Fruit fly (Drosophila melanogaster) whole organism, prepupa: ENCODE measurements around the gene CG14143.
A peak's percentile ranks its signal among the peaks of the same experiment; 100 is the strongest.

Source experiments
- Blimp-1 ChIP-seq: fragments of 200-800 bp; sonication (Bioruptor generic); optimal IDR thresholded peaks from 3 replicates; lab custom pipeline; 2017; ENCODE audit warnings: missing biosample characterization, missing genetic modification characterization, mild to moderate bottlenecking, moderate library complexity, missing genetic modification reagents
- CG10669 ChIP-seq: fragments of 200-800 bp; sonication (Bioruptor generic); optimal IDR thresholded peaks from 3 replicates; lab custom pipeline; 2018; ENCODE audit warnings: missing biosample characterization, mild to moderate bottlenecking, missing genetic modification characterization, moderate library complexity
- CG11762 ChIP-seq: fragments of 200-800 bp; sonication (Bioruptor generic); optimal IDR thresholded peaks from 3 replicates; lab custom pipeline; 2016; ENCODE audit warnings: missing biosample characterization, missing genetic modification characterization; ENCODE audit not compliant: insufficient read depth
- CG11902 ChIP-seq: fragments of 200-800 bp; sonication (Bioruptor generic); optimal IDR thresholded peaks from 3 replicates; lab custom pipeline; 2016; ENCODE audit warnings: missing biosample characterization, missing genetic modification characterization
- CG31627 ChIP-seq: fragments of 200-800 bp; sonication (Bioruptor generic); optimal IDR thresholded peaks from 3 replicates; lab custom pipeline; 2016; ENCODE audit warnings: missing biosample characterization, missing genetic modification characterization
- CG32006 ChIP-seq: fragments of 200-800 bp; sonication (Bioruptor generic); optimal IDR thresholded peaks from 3 replicates; lab custom pipeline; 2017; ENCODE audit warnings: missing biosample characterization, mild to moderate bottlenecking, missing genetic modification characterization
- CG3919 ChIP-seq: fragments of 200-800 bp; sonication (Bioruptor generic); optimal IDR thresholded peaks from 3 replicates; lab custom pipeline; 2016; ENCODE audit warnings: missing biosample characterization, missing genetic modification characterization
- CG4318 ChIP-seq: fragments of 200-800 bp; sonication (Bioruptor generic); optimal IDR thresholded peaks from 3 replicates; lab custom pipeline; 2017; ENCODE audit warnings: missing biosample characterization, mild to moderate bottlenecking, missing genetic modification characterization
- CG6163 ChIP-seq: fragments of 200-800 bp; sonication (Bioruptor generic); IDR thresholded peaks from 3 replicates; pipeline ENCODE4 v1.3.6; 2022; ENCODE audit warnings: missing biosample characterization, missing genetic modification characterization
- CG7368 ChIP-seq: fragments of 200-800 bp; sonication (Bioruptor generic); optimal IDR thresholded peaks from 3 replicates; lab custom pipeline; 2016; ENCODE audit warnings: missing biosample characterization, missing genetic modification characterization
- CG8119 ChIP-seq: fragments of 200-800 bp; sonication (Bioruptor generic); IDR thresholded peaks from 3 replicates; pipeline ENCODE4 v1.3.6; 2022; ENCODE audit warnings: missing biosample characterization, missing genetic modification characterization
- CG8632 ChIP-seq: fragments of 200-800 bp; sonication (Bioruptor generic); optimal IDR thresholded peaks from 3 replicates; lab custom pipeline; 2016; ENCODE audit warnings: missing biosample characterization, missing genetic modification characterization
- CG9139 ChIP-seq: fragments of 200-800 bp; sonication (Bioruptor generic); optimal IDR thresholded peaks from 3 replicates; lab custom pipeline; 2017; ENCODE audit warnings: missing biosample characterization, mild to moderate bottlenecking, missing genetic modification characterization
- Eip78C ChIP-seq: fragments of 200-800 bp; sonication (Bioruptor generic); peaks from one replicate; lab custom pipeline; 2016; ENCODE audit warnings: missing biosample characterization, missing genetic modification characterization
- Eip93F ChIP-seq: fragments of 200-800 bp; sonication (Bioruptor generic); optimal IDR thresholded peaks from 2 replicates; lab custom pipeline; 2016; ENCODE audit warnings: missing biosample characterization, mild to moderate bottlenecking, missing genetic modification characterization
- Ets21C ChIP-seq: fragments of 200-800 bp; sonication (Bioruptor generic); optimal IDR thresholded peaks from 3 replicates; lab custom pipeline; 2016; ENCODE audit warnings: missing biosample characterization, missing genetic modification characterization
- Ets96B ChIP-seq: fragments of 200-800 bp; optimal IDR thresholded peaks from 2 replicates; lab custom pipeline; 2019; ENCODE audit warnings: missing biosample characterization, mild to moderate bottlenecking, missing genetic modification characterization, moderate library complexity
- Gug ChIP-seq: fragments of 200-800 bp; sonication (Bioruptor generic); IDR thresholded peaks from 2 replicates; pipeline ENCODE4 v1.3.6; 2022; ENCODE audit warnings: missing biosample characterization, missing genetic modification characterization
- Hr4 ChIP-seq: fragments of 200-800 bp; sonication (Bioruptor generic); optimal IDR thresholded peaks from 3 replicates; lab custom pipeline; 2016; ENCODE audit warnings: missing biosample characterization, missing genetic modification characterization
- Lpt ChIP-seq: fragments of 200-800 bp; sonication (Bioruptor generic); optimal IDR thresholded peaks from 3 replicates; lab custom pipeline; 2016; ENCODE audit warnings: missing biosample characterization, missing genetic modification characterization
- Met ChIP-seq: fragments of 200-800 bp; sonication (Bioruptor generic); optimal IDR thresholded peaks from 3 replicates; lab custom pipeline; 2016; ENCODE audit warnings: missing biosample characterization, missing genetic modification characterization
- OdsH ChIP-seq: fragments of 200-800 bp; sonication (Bioruptor generic); optimal IDR thresholded peaks from 3 replicates; lab custom pipeline; 2016; ENCODE audit warnings: missing biosample characterization, missing genetic modification characterization
- Smox ChIP-seq: fragments of 200-800 bp; sonication (Bioruptor generic); optimal IDR thresholded peaks from 3 replicates; lab custom pipeline; 2016; ENCODE audit warnings: missing biosample characterization, missing genetic modification characterization
- Sox102F ChIP-seq: fragments of 200-800 bp; sonication (Bioruptor generic); optimal IDR thresholded peaks from 2 replicates; lab custom pipeline; 2016; ENCODE audit warnings: missing biosample characterization, mild to moderate bottlenecking, missing genetic modification characterization
- Sox14 ChIP-seq: fragments of 200-800 bp; sonication (Bioruptor generic); optimal IDR thresholded peaks from 3 replicates; lab custom pipeline; 2016; ENCODE audit warnings: missing biosample characterization, missing genetic modification characterization
- Sox15 ChIP-seq: fragments of 200-800 bp; sonication (Bioruptor generic); optimal IDR thresholded peaks from 3 replicates; lab custom pipeline; 2016; ENCODE audit warnings: missing biosample characterization, missing genetic modification characterization
- achi ChIP-seq: fragments of 200-800 bp; sonication (Bioruptor generic); optimal IDR thresholded peaks from 3 replicates; lab custom pipeline; 2016; ENCODE audit warnings: missing biosample characterization, missing genetic modification characterization
- acj6 ChIP-seq: fragments of 200-800 bp; sonication (Bioruptor generic); optimal IDR thresholded peaks from 3 replicates; lab custom pipeline; 2016; ENCODE audit warnings: missing biosample characterization, missing genetic modification characterization
- dsx ChIP-seq: fragments of 200-800 bp; optimal IDR thresholded peaks from 3 replicates; lab custom pipeline; 2019; ENCODE audit warnings: missing biosample characterization, mild to moderate bottlenecking, missing genetic modification characterization, moderate library complexity; ENCODE audit not compliant: poor library complexity, severe bottlenecking
- eg ChIP-seq: fragments of 200-800 bp; sonication (Bioruptor generic); IDR thresholded peaks from 3 replicates; pipeline ENCODE4 v1.3.6; 2022; ENCODE audit warnings: missing biosample characterization, missing genetic modification characterization
- esn ChIP-seq: fragments of 200-800 bp; sonication (Bioruptor generic); optimal IDR thresholded peaks from 2 replicates; lab custom pipeline; 2016; ENCODE audit warnings: missing biosample characterization, mild to moderate bottlenecking, missing genetic modification characterization, moderate library complexity
- fd85E ChIP-seq: fragments of 200-800 bp; sonication (Bioruptor generic); optimal IDR thresholded peaks from 3 replicates; lab custom pipeline; 2016; ENCODE audit warnings: missing biosample characterization, missing genetic modification characterization
- fkh ChIP-seq: fragments of 200-800 bp; sonication (Bioruptor generic); optimal IDR thresholded peaks from 3 replicates; lab custom pipeline; 2017; ENCODE audit warnings: missing biosample characterization, mild to moderate bottlenecking, missing genetic modification characterization, moderate library complexity
- net ChIP-seq: fragments of 200-800 bp; sonication (Bioruptor generic); optimal IDR thresholded peaks from 3 replicates; lab custom pipeline; 2016; ENCODE audit warnings: missing biosample characterization, missing genetic modification characterization
- salr ChIP-seq, 2 experiments: fragments of 200-800 bp; sonication (Bioruptor generic); optimal IDR thresholded peaks; 3 replicates each; lab custom pipeline; 2016 to 2018; ENCODE audit warnings: missing biosample characterization in 2 of 2, missing genetic modification characterization in 2 of 2, mild to moderate bottlenecking in 1 of 2
- ss ChIP-seq, 2 experiments: fragments of 200-800 bp; sonication (Bioruptor generic); optimal IDR thresholded peaks; 2 replicates in 1 of 2; 3 replicates in 1 of 2; lab custom pipeline; 2017 to 2018; ENCODE audit warnings: mild to moderate bottlenecking in 2 of 2, missing biosample characterization in 2 of 2, missing genetic modification characterization in 2 of 2, moderate library complexity in 1 of 2
- svp ChIP-seq: fragments of 200-800 bp; sonication (Bioruptor generic); peaks from one replicate; lab custom pipeline; 2016; ENCODE audit warnings: missing biosample characterization, missing genetic modification characterization
- vri ChIP-seq: fragments of 200-800 bp; sonication (Bioruptor generic); optimal IDR thresholded peaks from 3 replicates; lab custom pipeline; 2016; ENCODE audit warnings: missing biosample characterization, mild to moderate bottlenecking, missing genetic modification characterization

Gene CG14143

dm6 chr3L:11107432-11107831 lies 27.4 kb upstream of the CG14143 start, which contains the start of gene CG32073:
TSS of gene CG32073 (minus strand) at chr3L:11107582.
- TF ChIP-seq esn (GFP tag; lab: Kevin White, UChicago) (no peak), vri (GFP tag; lab: Kevin White, UChicago) (no peak), achi (no peak), CG11762 (GFP tag; lab: Kevin White, UChicago) (no peak), CG8632 (GFP tag; lab: Kevin White, UChicago) (no peak), Hr4 (GFP tag; lab: Kevin White, UChicago) (no peak), dsx (no peak), eg (GFP tag; lab: Robert Waterston, UW) (no peak), Eip93F (GFP tag; lab: Kevin White, UChicago) (no peak), CG3919 (GFP tag; lab: Kevin White, UChicago) (no peak), CG31627 (no peak), Sox102F (GFP tag; lab: Kevin White, UChicago) (no peak), net (GFP tag; lab: Kevin White, UChicago) (no peak), Blimp-1 (no peak), Eip78C (GFP tag; lab: Kevin White, UChicago) (no peak), Smox (no peak), CG32006 (no peak), Ets96B (tag; lab: Kevin White, UChicago) (no peak), CG6163 (no peak)

dm6 chr3L:11107935-11108334 lies 26.9 kb upstream of the CG14143 start, which contains the start of gene CG12522:
TSS of gene CG12522 (plus strand) at chr3L:11108235.
- TF ChIP-seq CG6163 (no peak), CG8632 (GFP tag; lab: Kevin White, UChicago) (no peak), OdsH (GFP tag; lab: Kevin White, UChicago) (no peak), CG4318 (GFP tag; lab: Kevin White, UChicago) (no peak), acj6 (no peak), CG31627 (no peak), svp (GFP tag; lab: Kevin White, UChicago) (no peak), Gug (GFP tag; lab: Robert Waterston, UW) (no peak), Sox15 (GFP tag; lab: Kevin White, UChicago) (no peak), ss (GFP tag; optimal IDR thresholded peaks at IDR 0.05; lab: Kevin White, UChicago) (no peak), CG9139 (GFP tag; lab: Kevin White, UChicago) (no peak), Smox (no peak)
- TF ChIP-seq, all 60 proteins: peak for 0

dm6 chr3L:11109454-11109853 lies 25.3 kb upstream of the CG14143 start, which contains the start of the genes CG34012 and emei:
TSS of gene CG34012 (minus strand) at chr3L:11109505.
TSS of gene emei (plus strand) at chr3L:11109690.
- TF ChIP-seq Sox14 (GFP tag; lab: Kevin White, UChicago), result peak; percentile 6
- no peak for TF ChIP-seq CG8119 (GFP tag; lab: Robert Waterston, UW)
- no peak for TF ChIP-seq CG11902
- TF ChIP-seq Eip93F (GFP tag; lab: Kevin White, UChicago), result no peak
- no peak for TF ChIP-seq acj6

dm6 chr3L:11112427-11112826 lies 22.4 kb upstream of the CG14143 start:
- no peak for TF ChIP-seq net (GFP tag; lab: Kevin White, UChicago)

- TF ChIP-seq vri (GFP tag; lab: Kevin White, UChicago) (no peak), Sox14 (GFP tag; lab: Kevin White, UChicago) (peak; percentile 58), CG4318 (GFP tag; lab: Kevin White, UChicago) (no peak), Lpt (GFP tag; lab: Kevin White, UChicago) (peak; percentile 19), salr (GFP tag; optimal IDR thresholded peaks at IDR 0.05; lab: Kevin White, UChicago) (peak in 1 of 2 experiments; percentile 47), Ets96B (tag; lab: Kevin White, UChicago) (peak; percentile 26), CG8119 (GFP tag; lab: Robert Waterston, UW) (no peak; the same call in 2 of the 3 replicates), CG11762 (GFP tag; lab: Kevin White, UChicago) (peak; percentile 34), Met (GFP tag; lab: Kevin White, UChicago) (no peak), eg (GFP tag; lab: Robert Waterston, UW) (no peak; the same call in 2 of the 3 replicates), ss (GFP tag; optimal IDR thresholded peaks at IDR 0.05; lab: Kevin White, UChicago) (peak; percentile 92 to 93), svp (GFP tag; lab: Kevin White, UChicago) (peak; percentile 99), achi (peak; percentile 25), CG3919 (GFP tag; lab: Kevin White, UChicago) (no peak), Smox (no peak), Hr4 (GFP tag; lab: Kevin White, UChicago) (peak; percentile 59), Ets21C (GFP tag; lab: Kevin White, UChicago) (no peak), CG10669 (peak; percentile 68), fkh (peak; percentile 19), CG7368 (GFP tag; lab: Kevin White, UChicago) (no peak), CG8632 (GFP tag; lab: Kevin White, UChicago) (no peak), Eip93F (GFP tag; lab: Kevin White, UChicago) (peak; percentile 5), fd85E (GFP tag; lab: Kevin White, UChicago) (no peak), Blimp-1 (peak; percentile 40), OdsH (GFP tag; lab: Kevin White, UChicago) (no peak)
Observed at dm6 chr3L:11113198-11114197, 21.3 kb upstream of the CG14143 start, which contains the start of gene Sod1. TSS of gene Sod1 (minus strand) at chr3L:11113740.
